Worm (Caenorhabditis elegans) whole organism, L4 larva: ENCODE measurements around the gene Y17G7B.21.

ENCODE experiments used
- F37D6.2 ChIP-seq: sonication (generic microtip); optimal IDR thresholded peaks from 2 replicates; lab custom pipeline; 2016; ENCODE audit warnings: mild to moderate bottlenecking, missing genetic modification characterization, missing compliant biosample characterization
- F49E8.2 ChIP-seq: sonication (generic microtip); optimal IDR thresholded peaks from 2 replicates; lab custom pipeline; 2016; ENCODE audit warnings: missing compliant biosample characterization, mild to moderate bottlenecking, missing genetic modification characterization, borderline replicate concordance
- R02D3.7 ChIP-seq: fragments of 150-350 bp; sonication (generic microtip); optimal IDR thresholded peaks from 3 replicates; lab custom pipeline; 2014; ENCODE audit warnings: missing biosample characterization, missing genetic modification characterization
- Y48G9A.11 ChIP-seq: fragments of 200-800 bp; sonication (Bioruptor generic); IDR thresholded peaks from 2 replicates; pipeline ENCODE4 v1.3.6; 2022; ENCODE audit warnings: missing genetic modification reagents, missing genetic modification characterization, missing compliant biosample characterization
- Y5F2A.4 ChIP-seq: fragments of 200-800 bp; sonication (Bioruptor generic); optimal IDR thresholded peaks from 2 replicates; lab custom pipeline; 2018; ENCODE audit warnings: mild to moderate bottlenecking, missing genetic modification characterization, missing compliant biosample characterization
- aha-1 ChIP-seq: fragments of 150-350 bp; peaks from one replicate; lab custom pipeline; 2014; ENCODE audit warnings: missing biosample characterization, missing genetic modification characterization
- aly-2 ChIP-seq: sonication (generic microtip); optimal IDR thresholded peaks from 2 replicates; lab custom pipeline; 2018; ENCODE audit warnings: missing biosample characterization, missing genetic modification characterization
- daf-16 ChIP-seq, 3 experiments: sonication (generic microtip); optimal IDR thresholded peaks; 2 replicates each; lab custom pipeline; 2016 to 2017; ENCODE audit warnings: missing genetic modification characterization in 3 of 3, missing genetic modification reagents in 3 of 3, mild to moderate bottlenecking in 2 of 3, missing compliant biosample characterization in 2 of 3, missing biosample characterization in 1 of 3, moderate library complexity in 1 of 3
- dmd-6 ChIP-seq: fragments of 200-800 bp; sonication (Bioruptor generic); IDR thresholded peaks from 2 replicates; pipeline ENCODE4 v1.3.6; 2022; ENCODE audit warnings: missing genetic modification reagents, missing genetic modification characterization, missing compliant biosample characterization
- dpl-1 ChIP-seq: fragments of 150-350 bp; optimal IDR thresholded peaks from 2 replicates; lab custom pipeline; 2014; ENCODE audit warnings: missing biosample characterization, missing genetic modification reagents, missing genetic modification characterization
- gei-8 ChIP-seq: fragments of 200-800 bp; sonication (Bioruptor generic); optimal IDR thresholded peaks from 2 replicates; lab custom pipeline; 2018; ENCODE audit warnings: mild to moderate bottlenecking, missing genetic modification characterization, missing compliant biosample characterization
- hif-1 ChIP-seq, 2 experiments: sonication (generic microtip); optimal IDR thresholded peaks; 2 replicates each; lab custom pipeline; 2016 to 2017; ENCODE audit warnings: missing compliant biosample characterization in 2 of 2, missing genetic modification characterization in 2 of 2, missing genetic modification reagents in 2 of 2, missing genotype in 2 of 2, mild to moderate bottlenecking in 1 of 2
- hlh-11 ChIP-seq: fragments of 200-800 bp; sonication (Bioruptor generic); optimal IDR thresholded peaks from 2 replicates; lab custom pipeline; 2018; ENCODE audit warnings: mild to moderate bottlenecking, missing genetic modification characterization, missing compliant biosample characterization
- hlh-30 ChIP-seq: sonication (generic microtip); optimal IDR thresholded peaks from 2 replicates; lab custom pipeline; 2017; ENCODE audit warnings: antibody characterized with exemption, mild to moderate bottlenecking, missing genetic modification characterization, missing compliant biosample characterization; ENCODE audit not compliant: insufficient read depth
- lin-1 ChIP-seq: fragments of 200-800 bp; sonication (Bioruptor generic); IDR thresholded peaks from 2 replicates; pipeline ENCODE4 v1.3.6; 2022; ENCODE audit warnings: missing genetic modification reagents, missing genetic modification characterization, missing compliant biosample characterization
- lin-13 ChIP-seq: fragments of 150-350 bp; optimal IDR thresholded peaks from 2 replicates; lab custom pipeline; 2014; ENCODE audit warnings: missing biosample characterization, missing genetic modification reagents, missing genetic modification characterization
- lin-15B ChIP-seq: fragments of 150-350 bp; sonication (generic microtip); optimal IDR thresholded peaks from 3 replicates; lab custom pipeline; 2014; ENCODE audit warnings: missing biosample characterization, missing genetic modification characterization
- lin-38 ChIP-seq: fragments of 200-800 bp; sonication (Bioruptor generic); IDR thresholded peaks from 2 replicates; pipeline ENCODE4 v1.3.6; 2022; ENCODE audit warnings: missing genetic modification reagents, missing genetic modification characterization, missing compliant biosample characterization
- mes-2 ChIP-seq: sonication (generic microtip); optimal IDR thresholded peaks from 2 replicates; lab custom pipeline; 2016; ENCODE audit warnings: missing genotype, mild to moderate bottlenecking, missing genetic modification characterization, missing compliant biosample characterization; ENCODE audit not compliant: poor library complexity, severe bottlenecking
- mxl-2 ChIP-seq: fragments of 200-800 bp; sonication (Bioruptor generic); conservative IDR thresholded peaks from 2 replicates; pipeline ENCODE4 v1.3.6; 2022; ENCODE audit warnings: missing genetic modification reagents, missing genetic modification characterization, missing compliant biosample characterization
- nhr-10 ChIP-seq: fragments of 150-350 bp; optimal IDR thresholded peaks from 2 replicates; lab custom pipeline; 2014; ENCODE audit warnings: missing biosample characterization, missing genetic modification characterization
- nhr-11 ChIP-seq: fragments of 150-350 bp; optimal IDR thresholded peaks from 2 replicates; lab custom pipeline; 2014; ENCODE audit warnings: missing biosample characterization, missing genetic modification characterization
- nhr-28 ChIP-seq: fragments of 150-350 bp; optimal IDR thresholded peaks from 2 replicates; lab custom pipeline; 2014; ENCODE audit warnings: missing biosample characterization, missing genetic modification characterization
- nhr-48 ChIP-seq: sonication (generic microtip); optimal IDR thresholded peaks from 2 replicates; lab custom pipeline; 2016; ENCODE audit warnings: mild to moderate bottlenecking, missing genetic modification characterization, missing compliant biosample characterization
- nhr-77 ChIP-seq: fragments of 150-350 bp; optimal IDR thresholded peaks from 2 replicates; lab custom pipeline; 2014; ENCODE audit warnings: missing biosample characterization, missing genetic modification characterization
- pqm-1 ChIP-seq: sonication (generic microtip); optimal IDR thresholded peaks from 2 replicates; lab custom pipeline; 2017; ENCODE audit warnings: missing biosample characterization, missing genetic modification characterization
- rbr-2 ChIP-seq: sonication (generic microtip); optimal IDR thresholded peaks from 2 replicates; lab custom pipeline; 2016; ENCODE audit warnings: missing genotype, missing genetic modification characterization, missing compliant biosample characterization
- set-16 ChIP-seq: fragments of 200-800 bp; sonication (Bioruptor generic); IDR thresholded peaks from 2 replicates; pipeline ENCODE4 v1.3.6; 2022; ENCODE audit warnings: missing genetic modification reagents, missing genetic modification characterization, missing compliant biosample characterization
- snpc-1.2 ChIP-seq: fragments of 200-800 bp; sonication (Bioruptor generic); IDR thresholded peaks from 2 replicates; pipeline ENCODE4 v1.3.6; 2022; ENCODE audit warnings: missing genetic modification reagents, missing genetic modification characterization, missing compliant biosample characterization
- spr-1 ChIP-seq: sonication (generic microtip); optimal IDR thresholded peaks from 2 replicates; lab custom pipeline; 2016; ENCODE audit warnings: mild to moderate bottlenecking, missing genetic modification characterization, missing compliant biosample characterization
- unc-130 ChIP-seq: sonication (generic microtip); optimal IDR thresholded peaks from 2 replicates; lab custom pipeline; 2016; ENCODE audit warnings: missing genetic modification reagents, missing genetic modification characterization, missing compliant biosample characterization
- unc-62 ChIP-seq, 3 experiments: fragments of 150-350 bp in 1 of 3; sonication (generic microtip); optimal IDR thresholded peaks in 2 of 3; peaks in 1 of 3; 1 replicate in 1 of 3; 2 replicates in 2 of 3; lab custom pipeline; 2014 to 2017; ENCODE audit warnings: missing biosample characterization in 3 of 3, missing genetic modification characterization in 3 of 3, missing genetic modification reagents in 3 of 3, missing genotype in 1 of 3
- zip-2 ChIP-seq: fragments of 150-350 bp; optimal IDR thresholded peaks from 2 replicates; lab custom pipeline; 2014; ENCODE audit warnings: missing biosample characterization, missing genetic modification characterization

The Y17G7B.21 gene

DNA sequence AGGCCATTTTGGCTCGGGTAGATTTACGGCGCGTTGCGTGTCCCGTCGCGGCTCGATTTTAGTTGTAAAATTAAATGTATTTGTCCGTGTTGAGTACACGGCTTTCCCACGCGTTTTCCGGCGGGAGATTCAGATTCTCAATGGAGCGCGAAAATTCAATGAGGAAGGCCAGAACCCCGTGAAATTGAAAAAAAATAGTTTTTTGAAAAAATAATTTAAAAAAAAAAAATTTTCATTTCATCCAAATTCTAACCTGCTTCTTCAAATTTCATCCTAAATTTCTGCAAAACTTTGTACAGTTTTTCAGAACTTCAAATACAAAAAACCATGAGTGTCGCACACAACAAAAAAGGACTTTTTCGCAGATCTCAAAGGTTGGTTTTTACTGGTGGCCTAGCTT lies 31.3 kb upstream of the Y17G7B.21 start, which contains the start of gene glb-29 (continued):
- TF ChIP-seq gei-8 (GFP tag; lab: Kevin White, UChicago) (no peak), nhr-48 (tag; lab: Kevin White, UChicago) (no peak)

DNA sequence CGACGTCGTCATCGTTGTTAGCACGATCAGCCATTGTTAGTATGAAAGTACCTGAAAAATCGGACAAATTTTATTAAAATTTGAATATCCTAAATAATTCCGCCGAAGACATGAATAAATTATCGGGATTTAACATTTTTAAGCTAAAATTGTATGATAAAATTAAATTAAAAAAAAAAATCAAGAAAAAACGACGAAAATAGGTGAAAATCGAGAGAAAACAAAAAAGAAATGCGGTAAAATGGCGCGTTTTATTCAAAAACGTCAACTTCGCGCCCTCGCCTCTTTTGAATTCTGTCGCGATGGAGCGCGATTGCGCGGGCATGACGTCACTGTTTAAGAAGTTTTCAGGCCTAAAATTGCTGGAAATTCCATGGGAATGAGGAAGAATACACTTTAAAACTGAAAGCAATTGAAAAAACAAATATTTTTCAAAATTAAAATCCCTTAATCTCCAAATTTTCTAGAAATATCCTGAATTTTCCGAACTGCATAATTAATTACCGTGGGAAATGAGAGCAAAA lies 29.2 kb upstream of the Y17G7B.21 start, which contains the start of gene mcm-2:
Gene mcm-2 (minus strand): TSS at position 51 of the 524 bp plus-strand sequence.
- TF ChIP-seq nhr-11 (peak; percentile 29), mxl-2 (GFP tag; lab: Robert Waterston, UW) (no peak), lin-1 (GFP tag; lab: Robert Waterston, UW) (peak; percentile 38; the same call in 1 of the 2 replicates), lin-13 (GFP tag; lab: Kevin White, UChicago) (peak; percentile 52), hif-1 (tag; optimal IDR thresholded peaks at IDR 0.05; lab: Kevin White, UChicago) (peak in 1 of 2 experiments; percentile 47), hlh-30 (tag; lab: Kevin White, UChicago) (peak; percentile 45), dmd-6 (GFP tag; lab: Robert Waterston, UW) (peak; percentile 31; the same call in 1 of the 2 replicates), rbr-2 (peak; percentile 8), lin-15B (tag; lab: Kevin White, UChicago) (no peak), Y5F2A.4 (no peak), aly-2 (tag; lab: Kevin White, UChicago) (no peak), snpc-1.2 (GFP tag; lab: Robert Waterston, UW) (0 out of 2 replicates have a peak, but pooled peaks have one; percentile 41), dpl-1 (GFP tag; lab: Kevin White, UChicago) (peak; percentile 87), nhr-28 (tag; lab: Kevin White, UChicago) (peak; percentile 29), mes-2 (tag; lab: Kevin White, UChicago) (peak; percentile 81), daf-16 (GFP tag; optimal IDR thresholded peaks at IDR 0.05; lab: Kevin White, UChicago) (no peak), daf-16 (tag; optimal IDR thresholded peaks at IDR 0.05; lab: Kevin White, UChicago) (peak; percentile 57), zip-2 (no peak), aha-1 (tag; lab: Kevin White, UChicago) (peak; percentile 91), lin-38 (GFP tag; lab: Robert Waterston, UW) (peak; percentile 99), Y48G9A.11 (GFP tag; lab: Robert Waterston, UW) (peak; percentile 88), F49E8.2 (tag; lab: Kevin White, UChicago) (peak; percentile 59), nhr-77 (peak; percentile 44), unc-130 (GFP tag; lab: Kevin White, UChicago) (peak; percentile 89)

DNA sequence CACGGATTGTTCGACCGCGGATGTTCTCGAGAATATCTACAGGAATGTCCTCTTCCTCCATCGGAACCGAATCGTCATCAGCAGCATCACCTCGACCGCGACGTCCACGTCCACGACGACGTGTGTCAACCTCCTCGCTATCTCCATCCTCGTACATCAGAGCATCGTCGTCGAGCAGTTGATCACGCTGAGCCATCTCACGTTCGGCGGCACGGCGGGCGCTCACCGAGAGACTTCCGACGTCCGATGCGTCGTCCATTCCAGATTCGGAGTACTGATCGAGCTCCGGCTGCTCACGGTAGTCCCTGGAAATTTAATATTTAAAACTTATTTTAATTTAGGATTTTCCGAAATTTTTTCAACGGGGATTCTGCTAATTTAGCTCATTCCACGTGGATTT lies 28.5 kb upstream of the Y17G7B.21 start:
- TF ChIP-seq hlh-11 (tag; lab: Kevin White, UChicago) (no peak), set-16 (GFP tag; lab: Robert Waterston, UW) (peak; percentile 73), pqm-1 (no peak), F37D6.2 (no peak), spr-1 (tag; lab: Kevin White, UChicago) (no peak)

DNA sequence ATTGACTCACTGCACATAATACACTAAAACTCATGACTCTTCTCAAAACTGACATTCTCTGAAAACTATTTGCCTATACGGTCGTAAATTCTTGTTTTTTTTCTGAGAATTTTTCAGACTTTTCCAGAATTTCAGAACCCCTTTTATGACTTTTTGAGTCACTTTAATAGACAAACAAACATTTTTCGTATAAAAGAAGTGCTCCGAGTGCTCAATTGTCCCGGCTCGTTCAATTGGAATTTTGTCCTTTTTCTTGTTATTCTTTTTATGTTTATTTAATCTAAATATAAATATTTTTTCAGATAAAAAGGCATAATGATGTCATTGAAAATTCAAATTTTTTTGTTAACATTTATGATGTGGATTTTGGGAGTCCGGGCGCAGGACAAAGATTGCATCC lies 21.4 kb upstream of the Y17G7B.21 start, which contains the start of gene Y17G7B.23:
Gene Y17G7B.23 (plus strand): TSS at position 301 of the 400 bp plus-strand sequence.
- TF ChIP-seq R02D3.7 (tag; lab: Kevin White, UChicago), result no peak

DNA sequence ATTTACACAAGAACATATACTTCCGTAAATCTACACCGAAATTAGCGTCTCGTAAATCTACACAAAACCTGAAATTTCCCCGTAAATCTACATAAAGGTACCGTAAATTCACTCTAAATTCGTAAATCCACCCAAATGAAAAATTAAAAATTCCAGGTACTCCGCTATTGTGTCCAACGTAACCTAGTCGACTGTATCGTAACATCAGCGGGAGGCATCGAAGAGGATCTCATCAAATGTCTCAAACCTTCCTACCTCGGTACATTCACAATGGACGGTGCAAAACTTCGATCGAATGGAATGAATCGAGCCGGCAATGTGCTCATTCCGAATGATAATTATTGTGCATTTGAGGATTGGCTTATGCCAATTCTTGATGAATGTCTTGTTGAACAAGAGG lies 17.5 kb upstream of the Y17G7B.21 start:
- no peak for TF ChIP-seq pqm-1
- no peak for TF ChIP-seq nhr-10 (tag; lab: Kevin White, UChicago)
- peak in 1 of 2 experiments; percentile 96 for TF ChIP-seq unc-62 (GFP tag; optimal IDR thresholded peaks at IDR 0.05 in 1 of 2; lab: Kevin White, UChicago)
- no peak for TF ChIP-seq unc-62 (tag; optimal IDR thresholded peaks at IDR 0.05; lab: Kevin White, UChicago)
